Worm (Caenorhabditis elegans): ENCODE results near the gene idi-1.

DNA sequence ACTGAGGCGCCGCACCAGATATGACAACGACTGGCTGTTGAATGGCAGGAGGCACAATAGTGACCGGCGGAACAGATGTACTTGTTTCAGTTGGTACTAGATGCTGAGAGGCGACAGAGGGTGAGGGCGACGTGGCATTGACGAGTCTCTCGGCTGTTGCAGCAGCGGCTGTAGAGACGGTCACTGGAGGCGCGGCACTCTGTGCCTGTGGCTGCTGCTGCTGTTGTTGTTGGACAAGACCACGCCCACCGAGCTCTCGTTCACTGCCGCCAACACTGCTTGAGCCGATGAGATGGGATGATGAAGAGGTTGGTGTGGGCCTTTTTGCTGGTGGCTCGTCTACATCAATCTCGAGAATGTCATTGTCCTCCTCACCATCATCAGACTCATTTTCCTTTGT, 25.6 kb downstream of the idi-1 start:
- TF ChIP-seq snpc-4 (tag; optimal IDR thresholded peaks at IDR 0.05) (no peak), lin-35 (GFP tag; optimal IDR thresholded peaks at IDR 0.05) (no peak)

Measured in whole organism, L1 larva.